Worm (Caenorhabditis elegans): ENCODE measurements around the gene F21C10.11.

The F21C10.11 gene

ce11 chrV:9133950-9134349 lies 10.7 kb downstream of the F21C10.11 start, which contains the start of gene B0222.1:
TSS of gene B0222.1 (plus strand) at chrV:9134255.
- TF ChIP-seq nhr-80 (tag; optimal IDR thresholded peaks at IDR 0.05) (no peak), madf-6 (GFP tag; IDR thresholded peaks at IDR 0.05) (no peak), ztf-22 (GFP tag; optimal IDR thresholded peaks at IDR 0.05) (no peak), bed-2 (GFP tag; IDR thresholded peaks at IDR 0.05) (no peak), attf-3 (GFP tag; conservative IDR thresholded peaks at IDR 0.05) (no peak), lin-40 (tag; optimal IDR thresholded peaks at IDR 0.05) (no peak), hlh-12 (tag; optimal IDR thresholded peaks at IDR 0.05) (no peak), let-607 (tag; optimal IDR thresholded peaks at IDR 0.05) (no peak), athp-1 (tag; optimal IDR thresholded peaks at IDR 0.05) (no peak), zfh-2 (GFP tag; conservative IDR thresholded peaks at IDR 0.05) (no peak), Y53G8AR.9 (GFP tag; conservative IDR thresholded peaks at IDR 0.05) (no peak), lin-54 (GFP tag; optimal IDR thresholded peaks at IDR 0.05) (no peak), F23B12.7 (tag; optimal IDR thresholded peaks at IDR 0.05; ENCODE audit: insufficient read depth) (no peak), ekl-4 (GFP tag; IDR thresholded peaks at IDR 0.05) (no peak), B0336.3 (GFP tag; IDR thresholded peaks at IDR 0.05) (no peak), bed-1 (GFP tag; IDR thresholded peaks at IDR 0.05) (no peak), snpc-1.3 (tag; optimal IDR thresholded peaks at IDR 0.05; ENCODE audit: insufficient read depth) (no peak), ZK185.1 (tag; optimal IDR thresholded peaks at IDR 0.05; ENCODE audit: poor library complexity, severe bottlenecking) (no peak), rec-8 (tag; optimal IDR thresholded peaks at IDR 0.05) (no peak)

- TF ChIP-seq B0261.1 (tag; optimal IDR thresholded peaks at IDR 0.05) (no peak), let-607 (tag; optimal IDR thresholded peaks at IDR 0.05) (no peak), ZK185.1 (tag; optimal IDR thresholded peaks at IDR 0.05; ENCODE audit: poor library complexity, severe bottlenecking) (no peak), F55B11.4 (tag; optimal IDR thresholded peaks at IDR 0.05; ENCODE audit: borderline replicate concordance, insufficient read depth) (no peak), F10E7.11 (tag; optimal IDR thresholded peaks at IDR 0.05) (no peak), dpl-1 (GFP tag; optimal IDR thresholded peaks at IDR 0.05) (no peak), F37B4.10 (GFP tag; IDR thresholded peaks at IDR 0.05) (no peak), ets-4 (GFP tag; optimal IDR thresholded peaks at IDR 0.05) (no peak), pha-4 (tag; optimal IDR thresholded peaks at IDR 0.05) (no peak), F22D6.2 (tag; optimal IDR thresholded peaks at IDR 0.05) (no peak), lin-35 (GFP tag; optimal IDR thresholded peaks at IDR 0.05) (no peak), ceh-27 (GFP tag; optimal IDR thresholded peaks at IDR 0.05) (no peak), bed-2 (GFP tag; IDR thresholded peaks at IDR 0.05) (no peak), chd-7 (tag; optimal IDR thresholded peaks at IDR 0.05) (no peak), ama-1 (optimal IDR thresholded peaks at IDR 0.05) (no peak), ama-1 (GFP tag; optimal IDR thresholded peaks at IDR 0.05) (no peak), hlh-26 (GFP tag; conservative IDR thresholded peaks at IDR 0.05) (no peak), tbp1 (GFP tag; optimal IDR thresholded peaks at IDR 0.05) (no peak)
Observed at ce11 chrV:9137618-9138017, 14.3 kb downstream of the F21C10.11 start, which contains the start of gene pitr-2. TSS of gene pitr-2 (minus strand) at chrV:9137718.

- TF ChIP-seq aptf-3 (GFP tag; IDR thresholded peaks at IDR 0.05) (no peak), lir-1 (GFP tag; conservative IDR thresholded peaks at IDR 0.05) (no peak), atf-7 (tag; optimal IDR thresholded peaks at IDR 0.05) (no peak)
Observed at ce11 chrV:9141297-9141696, 18.0 kb downstream of the F21C10.11 start, which contains the start of gene pitr-3. TSS of gene pitr-3 (minus strand) at chrV:9141397.

All from whole organism, young adult.